Worm (Caenorhabditis elegans) whole organism, young adult: Measurements from ENCODE around the gene anmt-1.
A peak's percentile ranks its signal among the peaks of the same experiment; 100 is the strongest.

Experiments
- B0019.2 ChIP-seq: fragments of 200-800 bp; sonication (Bioruptor generic); conservative IDR thresholded peaks from 2 replicates; pipeline ENCODE4 v1.3.6; 2022; ENCODE audit warnings: missing genetic modification reagents, missing genetic modification characterization, missing compliant biosample characterization
- B0261.1 ChIP-seq: sonication (generic microtip); optimal IDR thresholded peaks from 2 replicates; lab custom pipeline; 2016; ENCODE audit warnings: mild to moderate bottlenecking, missing genetic modification characterization, moderate library complexity, missing compliant biosample characterization
- B0336.3 ChIP-seq: fragments of 200-800 bp; sonication (Bioruptor generic); IDR thresholded peaks from 2 replicates; pipeline ENCODE4 v1.3.6; 2022; ENCODE audit warnings: missing genetic modification characterization, missing compliant biosample characterization
- F52B5.7 ChIP-seq: sonication (generic microtip); optimal IDR thresholded peaks from 2 replicates; lab custom pipeline; 2016; ENCODE audit warnings: mild to moderate bottlenecking, missing genetic modification characterization, missing compliant biosample characterization
- K11D2.4 ChIP-seq: fragments of 200-800 bp; sonication (Bioruptor generic); IDR thresholded peaks from 2 replicates; pipeline ENCODE4 v1.3.6; 2022; ENCODE audit warnings: missing genetic modification reagents, missing genetic modification characterization, missing compliant biosample characterization
- T07F8.4 ChIP-seq: sonication (generic microtip); optimal IDR thresholded peaks from 2 replicates; lab custom pipeline; 2016; ENCODE audit warnings: mild to moderate bottlenecking, missing genetic modification characterization, moderate library complexity, missing compliant biosample characterization
- Y53F4B.3 ChIP-seq: fragments of 200-800 bp; sonication (Bioruptor generic); IDR thresholded peaks from 2 replicates; pipeline ENCODE4 v1.3.6; 2022; ENCODE audit warnings: missing genetic modification reagents, missing genetic modification characterization, missing compliant biosample characterization
- Y53G8AR.9 ChIP-seq: fragments of 200-800 bp; sonication (Bioruptor generic); conservative IDR thresholded peaks from 2 replicates; pipeline ENCODE4 v1.3.6; 2022; ENCODE audit warnings: missing genetic modification reagents, missing genetic modification characterization, missing compliant biosample characterization
- Y67H2A.10 ChIP-seq: fragments of 200-800 bp; sonication (Bioruptor generic); conservative IDR thresholded peaks from 2 replicates; pipeline ENCODE4 v1.3.6; 2022; ENCODE audit warnings: missing genetic modification reagents, missing genetic modification characterization, missing compliant biosample characterization
- Y95B8A.8 ChIP-seq: fragments of 200-800 bp; sonication (Bioruptor generic); IDR thresholded peaks from 2 replicates; pipeline ENCODE4 v1.3.6; 2022; ENCODE audit warnings: missing genetic modification reagents, missing genetic modification characterization, missing compliant biosample characterization
- akir-1 ChIP-seq: fragments of 200-800 bp; sonication (Bioruptor generic); optimal IDR thresholded peaks from 2 replicates; lab custom pipeline; 2018; ENCODE audit warnings: mild to moderate bottlenecking, missing genetic modification characterization, moderate library complexity, missing compliant biosample characterization
- atf-7 ChIP-seq: sonication (generic microtip); optimal IDR thresholded peaks from 2 replicates; lab custom pipeline; 2017; ENCODE audit warnings: mild to moderate bottlenecking, missing genetic modification characterization, missing compliant biosample characterization
- attf-6 ChIP-seq: fragments of 200-800 bp; sonication (Bioruptor generic); IDR thresholded peaks from 2 replicates; pipeline ENCODE4 v1.3.6; 2022; ENCODE audit warnings: missing genetic modification reagents, missing genetic modification characterization, missing compliant biosample characterization
- bed-2 ChIP-seq: fragments of 200-800 bp; sonication (Bioruptor generic); IDR thresholded peaks from 2 replicates; pipeline ENCODE4 v1.3.6; 2022; ENCODE audit warnings: missing genetic modification reagents, missing genetic modification characterization, missing compliant biosample characterization
- ceh-27 ChIP-seq: fragments of 200-800 bp; sonication (Bioruptor generic); optimal IDR thresholded peaks from 2 replicates; lab custom pipeline; 2018; ENCODE audit warnings: mild to moderate bottlenecking, missing genetic modification characterization, moderate library complexity, missing compliant biosample characterization
- ceh-58 ChIP-seq: fragments of 200-800 bp; sonication (Bioruptor generic); IDR thresholded peaks from 2 replicates; pipeline ENCODE4 v1.3.6; 2022; ENCODE audit warnings: missing genetic modification characterization, missing compliant biosample characterization
- ceh-79 ChIP-seq: sonication (generic microtip); optimal IDR thresholded peaks from 2 replicates; lab custom pipeline; 2017; ENCODE audit warnings: mild to moderate bottlenecking, missing genetic modification characterization, missing compliant biosample characterization
- ets-4 ChIP-seq: fragments of 200-800 bp; sonication (Bioruptor generic); optimal IDR thresholded peaks from 2 replicates; lab custom pipeline; 2018; ENCODE audit warnings: mild to moderate bottlenecking, missing genetic modification characterization, missing compliant biosample characterization
- him-1 ChIP-seq: sonication (generic microtip); optimal IDR thresholded peaks from 2 replicates; lab custom pipeline; 2016; ENCODE audit warnings: missing genotype, missing genetic modification reagents, missing genetic modification characterization, missing compliant biosample characterization
- hsf-1 ChIP-seq: fragments of 200-800 bp; sonication (Bioruptor generic); IDR thresholded peaks from 2 replicates; pipeline ENCODE4 v1.3.6; 2022; ENCODE audit warnings: missing genetic modification reagents, missing genetic modification characterization, missing compliant biosample characterization
- madf-6 ChIP-seq: fragments of 200-800 bp; sonication (Bioruptor generic); IDR thresholded peaks from 2 replicates; pipeline ENCODE4 v1.3.6; 2022; ENCODE audit warnings: missing genetic modification reagents, missing genetic modification characterization, missing compliant biosample characterization
- mcd-1 ChIP-seq: fragments of 200-800 bp; sonication (Bioruptor generic); IDR thresholded peaks from 2 replicates; pipeline ENCODE4 v1.3.6; 2022; ENCODE audit warnings: missing genetic modification reagents, missing genetic modification characterization, missing compliant biosample characterization
- mes-4 ChIP-seq: sonication (generic microtip); optimal IDR thresholded peaks from 2 replicates; lab custom pipeline; 2016; ENCODE audit warnings: missing genotype, missing genetic modification characterization, missing compliant biosample characterization
- mxl-1 ChIP-seq: sonication (generic microtip); optimal IDR thresholded peaks from 2 replicates; lab custom pipeline; 2016; ENCODE audit warnings: missing genetic modification characterization, missing compliant biosample characterization
- nfya-2 ChIP-seq: fragments of 200-800 bp; sonication (Bioruptor generic); IDR thresholded peaks from 2 replicates; pipeline ENCODE4 v1.3.6; 2022; ENCODE audit warnings: missing genetic modification reagents, missing genetic modification characterization, missing compliant biosample characterization
- nhr-80 ChIP-seq: sonication (generic microtip); optimal IDR thresholded peaks from 2 replicates; lab custom pipeline; 2016; ENCODE audit warnings: missing genetic modification characterization, missing compliant biosample characterization
- pbrm-1 ChIP-seq: fragments of 200-800 bp; sonication (Bioruptor generic); IDR thresholded peaks from 2 replicates; pipeline ENCODE4 v1.3.6; 2022; ENCODE audit warnings: missing genetic modification reagents, missing genetic modification characterization, missing compliant biosample characterization
- rcor-1 ChIP-seq: fragments of 200-800 bp; sonication (Bioruptor generic); IDR thresholded peaks from 2 replicates; pipeline ENCODE4 v1.3.6; 2022; ENCODE audit warnings: missing genetic modification reagents, missing genetic modification characterization, missing compliant biosample characterization
- snpc-3.4 ChIP-seq: sonication (generic microtip); optimal IDR thresholded peaks from 2 replicates; lab custom pipeline; 2017; ENCODE audit warnings: missing genetic modification characterization, mild to moderate bottlenecking, missing compliant biosample characterization, antibody characterized with exemption, moderate library complexity, missing genotype, missing genetic modification reagents
- snpc-4 ChIP-seq, 5 experiments: fragments of 150-350 bp in 1 of 5; sonication (generic microtip) in 4 of 5; optimal IDR thresholded peaks; 2 replicates each; lab custom pipeline; 2014 to 2018; ENCODE audit warnings: missing genetic modification characterization in 5 of 5, missing biosample characterization in 3 of 5, antibody characterized with exemption in 2 of 5, mild to moderate bottlenecking in 2 of 5, missing compliant biosample characterization in 2 of 5, missing genotype in 2 of 5, moderate library complexity in 2 of 5, missing genetic modification reagents in 1 of 5
- tbx-9 ChIP-seq: sonication (generic microtip); optimal IDR thresholded peaks from 2 replicates; lab custom pipeline; 2016; ENCODE audit warnings: borderline replicate concordance, missing genetic modification characterization, inconsistent platforms, missing compliant biosample characterization
- unc-62 ChIP-seq: fragments of 150-350 bp; optimal IDR thresholded peaks from 2 replicates; lab custom pipeline; 2014; ENCODE audit warnings: missing biosample characterization, missing genetic modification reagents, missing genetic modification characterization
- xnd-1 ChIP-seq: sonication (generic microtip); optimal IDR thresholded peaks from 2 replicates; lab custom pipeline; 2016; ENCODE audit warnings: missing genotype, missing genetic modification reagents, missing genetic modification characterization, missing compliant biosample characterization
- zfh-2 ChIP-seq: fragments of 200-800 bp; sonication (Bioruptor generic); conservative IDR thresholded peaks from 2 replicates; pipeline ENCODE4 v1.3.6; 2022; ENCODE audit warnings: missing genetic modification reagents, missing genetic modification characterization, missing compliant biosample characterization
- zim-3 ChIP-seq: sonication (generic microtip); optimal IDR thresholded peaks from 2 replicates; lab custom pipeline; 2017; ENCODE audit warnings: mild to moderate bottlenecking, missing genetic modification characterization, moderate library complexity, missing compliant biosample characterization
- ztf-18 ChIP-seq: sonication (generic microtip); optimal IDR thresholded peaks from 2 replicates; lab custom pipeline; 2016; ENCODE audit warnings: missing genotype, mild to moderate bottlenecking, missing genetic modification characterization, missing compliant biosample characterization
- ztf-25 ChIP-seq: fragments of 200-800 bp; sonication (Bioruptor generic); IDR thresholded peaks from 2 replicates; pipeline ENCODE4 v1.3.6; 2022; ENCODE audit warnings: missing genetic modification reagents, missing genetic modification characterization, missing compliant biosample characterization

Gene anmt-1

DNA sequence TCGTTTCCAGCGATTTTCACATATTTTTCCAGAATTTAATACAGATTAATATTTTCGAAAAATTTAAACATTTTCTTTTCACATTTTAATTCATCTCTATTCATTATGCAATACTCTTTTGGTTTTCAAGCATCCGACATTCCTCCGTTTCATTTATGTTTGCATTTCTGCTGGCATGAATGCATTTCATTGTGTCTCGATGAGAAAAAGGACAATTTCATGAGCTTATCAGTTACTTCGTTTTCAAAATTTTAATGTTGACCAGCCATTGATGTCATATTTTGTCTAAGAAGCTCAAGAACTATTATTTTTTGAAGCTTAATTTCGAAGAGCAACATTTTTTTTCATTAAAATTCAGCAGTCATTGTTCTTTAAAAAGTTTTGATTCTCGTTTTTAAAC lies 34.0 kb downstream of the anmt-1 start:
- TF ChIP-seq madf-6 (GFP tag; lab: Robert Waterston, UW) (0 out of 2 replicates have a peak, but pooled peaks have one; percentile 11), nhr-80 (peak; percentile 30), pbrm-1 (GFP tag; lab: Robert Waterston, UW) (no peak)

ce11 chrIII:8719105-8719504 lies 34.5 kb downstream of the anmt-1 start:
- TF ChIP-seq unc-62 (GFP tag; lab: Kevin White, UChicago) (no peak), tbx-9 (tag; lab: Kevin White, UChicago) (no peak), akir-1 (no peak), B0336.3 (GFP tag; lab: Robert Waterston, UW) (no peak), Y95B8A.8 (GFP tag; lab: Robert Waterston, UW) (no peak), B0261.1 (tag; lab: Kevin White, UChicago) (no peak), attf-6 (no peak), bed-2 (no peak), ceh-27 (GFP tag; lab: Kevin White, UChicago) (no peak), mes-4 (tag; lab: Kevin White, UChicago) (no peak), rcor-1 (GFP tag; lab: Robert Waterston, UW) (no peak), ztf-25 (GFP tag; lab: Robert Waterston, UW) (no peak)

DNA sequence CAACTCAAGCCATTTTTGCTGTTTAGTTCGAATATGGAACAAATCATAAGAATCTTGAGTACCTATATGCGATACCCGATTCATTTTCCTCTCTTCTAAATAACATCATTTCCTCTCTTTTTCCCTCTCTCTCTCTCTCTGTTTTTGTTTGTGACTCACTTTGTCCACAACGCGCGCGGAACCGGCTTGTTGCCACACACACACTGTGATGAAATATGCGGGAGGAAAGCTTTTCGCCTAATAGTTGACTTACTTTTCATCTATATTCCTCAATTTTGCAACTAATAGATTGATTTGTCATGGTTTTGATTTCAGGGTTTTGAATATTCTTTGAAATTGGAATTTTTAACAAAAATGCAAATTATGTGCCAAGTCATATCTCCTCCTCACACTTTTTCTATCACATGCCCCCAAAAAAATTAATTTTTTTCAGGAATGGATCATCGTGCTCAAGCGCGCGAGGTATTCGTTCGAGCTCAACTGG lies 35.2 kb downstream of the anmt-1 start, which contains the start of gene hipr-1:
TSS of gene hipr-1 (plus strand) at position 434 of the 484 bp plus-strand sequence.
- TF ChIP-seq zfh-2 (GFP tag; lab: Robert Waterston, UW) (no peak), mcd-1 (GFP tag; lab: Robert Waterston, UW) (no peak), nfya-2 (GFP tag; lab: Robert Waterston, UW) (no peak), F52B5.7 (no peak), Y53F4B.3 (GFP tag; lab: Robert Waterston, UW) (no peak), ets-4 (no peak), ztf-18 (tag; lab: Kevin White, UChicago) (no peak), snpc-3.4 (tag; lab: Kevin White, UChicago) (no peak), akir-1 (no peak), ceh-58 (no peak), K11D2.4 (GFP tag; lab: Robert Waterston, UW) (no peak), xnd-1 (no peak), ceh-79 (tag; lab: Kevin White, UChicago) (no peak), mxl-1 (tag; lab: Kevin White, UChicago) (no peak), B0019.2 (no peak)

DNA sequence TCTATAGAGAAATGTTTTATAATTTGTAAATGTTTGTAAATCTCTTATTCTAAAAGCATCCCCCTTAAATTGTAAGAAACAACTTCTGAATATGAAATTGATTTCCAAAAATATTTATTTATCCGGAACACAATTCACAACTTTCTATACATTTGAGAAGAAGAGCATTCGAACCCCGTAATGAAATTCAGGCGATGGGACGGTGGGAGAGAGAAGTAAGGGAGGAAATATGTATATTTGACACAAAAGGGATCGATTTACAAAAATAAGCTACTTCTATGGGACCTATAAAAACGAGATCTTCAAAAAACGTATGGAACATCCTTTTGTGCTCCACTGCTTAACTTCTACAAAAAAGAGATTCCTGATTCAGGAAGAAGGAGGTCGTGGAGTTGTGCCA lies 40.6 kb downstream of the anmt-1 start:
- no peak for TF ChIP-seq T07F8.4 (tag; lab: Kevin White, UChicago)
- TF ChIP-seq hsf-1 (GFP tag; lab: Robert Waterston, UW), result 0 out of 2 replicates have a peak, but pooled peaks have one; percentile 31
- TF ChIP-seq Y53G8AR.9, result no peak
- peak; percentile 98 for TF ChIP-seq him-1 (tag; lab: Kevin White, UChicago)
- no peak for TF ChIP-seq snpc-4 (GFP tag; optimal IDR thresholded peaks at IDR 0.05; lab: Kevin White, UChicago)
- TF ChIP-seq snpc-4 (tag; optimal IDR thresholded peaks at IDR 0.05; lab: Kevin White, UChicago), result peak in 1 of 4 experiments; percentile 14
- no peak for TF ChIP-seq Y67H2A.10
- TF ChIP-seq tbx-9 (tag; lab: Kevin White, UChicago), result no peak
- peak; percentile 20 for TF ChIP-seq snpc-3.4 (tag; lab: Kevin White, UChicago)
- no peak for TF ChIP-seq ceh-79 (tag; lab: Kevin White, UChicago)
- TF ChIP-seq atf-7 (tag; lab: Kevin White, UChicago), result no peak
- TF ChIP-seq zim-3, result no peak
- TF ChIP-seq, all 124 proteins: peak for 4
